ENCODE assay signal across 5 worm cellular contexts in the genomic region with DNA sequence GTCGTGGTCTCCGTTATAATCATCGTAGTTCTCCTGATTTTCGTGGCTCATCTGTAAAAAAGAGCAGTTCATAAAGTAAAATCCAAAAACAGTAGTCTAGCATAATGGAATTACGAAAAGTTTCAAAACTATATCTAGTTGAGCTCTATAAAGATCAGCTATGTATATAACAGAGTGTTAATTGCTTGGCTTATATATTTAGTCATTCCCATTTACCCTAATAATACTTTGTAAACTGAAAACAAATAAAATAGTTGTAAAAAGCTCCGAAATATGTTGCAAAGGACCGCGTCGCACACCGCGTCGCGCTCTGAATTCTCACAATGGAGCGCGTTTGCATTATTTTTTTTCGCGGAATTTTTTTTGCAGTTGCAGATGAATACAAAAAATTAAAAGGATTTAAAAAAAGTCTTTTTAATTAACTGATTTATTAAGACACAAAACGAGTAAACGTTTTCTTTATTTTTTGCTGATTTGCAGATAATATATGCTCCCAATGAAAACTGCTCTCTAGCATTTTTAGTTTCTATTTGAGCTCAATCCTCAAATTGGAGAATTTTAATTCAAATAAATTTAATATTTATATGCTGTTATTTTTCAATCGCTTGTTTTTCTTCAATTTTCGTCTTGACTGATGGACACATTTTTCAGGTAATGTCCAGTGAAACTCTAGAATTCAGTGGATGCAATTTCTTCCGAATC.
TF ChIP-seq lines count a peak whose summit lies in the region.

TSS of gene tcer-1 (minus strand) at position 51 of the 702 bp plus-strand sequence.
TSS of gene ZK1127.5 (plus strand) at position 652 of the 702 bp plus-strand sequence.

TF ChIP-seq in whole organism, L1 larva, 84 proteins besides CTCF, POLR2A, EP300 and RAD21 (continued from another document):
- TF ChIP-seq nhr-20 (tag; optimal IDR thresholded peaks at IDR 0.05; lab: Kevin White, UChicago) (peak; percentile 58), dpl-1 (GFP tag; optimal IDR thresholded peaks at IDR 0.05; lab: Kevin White, UChicago) (peak; percentile 54 to 82 (median 59)), lin-14 (GFP tag; optimal IDR thresholded peaks at IDR 0.05; lab: Kevin White, UChicago) (peak; percentile 55), ama-1 (optimal IDR thresholded peaks at IDR 0.05; lab: Kevin White, UChicago) (no peak), blmp-1 (tag; optimal IDR thresholded peaks at IDR 0.05; lab: Kevin White, UChicago) (peak; percentile 57), F16B12.6 (tag; optimal IDR thresholded peaks at IDR 0.05; lab: Kevin White, UChicago) (peak; percentile 27), ceh-82 (tag; optimal IDR thresholded peaks at IDR 0.05; lab: Kevin White, UChicago) (peak; percentile 26 to 70 (median 39)), nhr-90 (tag; optimal IDR thresholded peaks at IDR 0.05; lab: Kevin White, UChicago; ENCODE audit: poor library complexity) (peak; percentile 23)

TF ChIP-seq in whole organism, L2 larva, 48 proteins besides CTCF, POLR2A, EP300 and RAD21 (continued from another document):
- no peak for TF ChIP-seq nhr-237 (tag; optimal IDR thresholded peaks at IDR 0.05; lab: Kevin White, UChicago)
- TF ChIP-seq C34F6.9 (tag; optimal IDR thresholded peaks at IDR 0.05; lab: Kevin White, UChicago), result peak; percentile 89
- TF ChIP-seq ama-1 (optimal IDR thresholded peaks at IDR 0.05; lab: Kevin White, UChicago), result no peak
- no peak for TF ChIP-seq nhr-11 (tag; optimal IDR thresholded peaks at IDR 0.05; lab: Kevin White, UChicago)
- no peak for TF ChIP-seq mab-5 (tag; optimal IDR thresholded peaks at IDR 0.05; lab: Kevin White, UChicago)
- TF ChIP-seq R02D3.7 (tag; optimal IDR thresholded peaks at IDR 0.05; lab: Kevin White, UChicago), result no peak
- TF ChIP-seq nhr-77 (tag; optimal IDR thresholded peaks at IDR 0.05; lab: Kevin White, UChicago), result no peak
- no peak for TF ChIP-seq nhr-25 (tag; optimal IDR thresholded peaks at IDR 0.05; lab: Kevin White, UChicago)
- no peak for TF ChIP-seq peb-1 (tag; optimal IDR thresholded peaks at IDR 0.05; lab: Kevin White, UChicago)

TF ChIP-seq in whole organism, L3 larva, 47 proteins besides CTCF, POLR2A, EP300 and RAD21 (continued from another document):
- TF ChIP-seq hmg-11 (tag; optimal IDR thresholded peaks at IDR 0.05; lab: Kevin White, UChicago), result peak; percentile 70
- peak; percentile 25 for TF ChIP-seq nhr-25 (tag; optimal IDR thresholded peaks at IDR 0.05; lab: Kevin White, UChicago)
- no peak for TF ChIP-seq nhr-237 (tag; optimal IDR thresholded peaks at IDR 0.05; lab: Kevin White, UChicago)
- peak; percentile 74 for TF ChIP-seq nfya-1 (tag; optimal IDR thresholded peaks at IDR 0.05; lab: Kevin White, UChicago; ENCODE audit: insufficient read depth)

TF ChIP-seq in whole organism, L4 larva, 104 proteins besides CTCF, POLR2A, EP300 and RAD21 (continued from another document):
- no peak for TF ChIP-seq daf-19 (GFP tag; conservative IDR thresholded peaks at IDR 0.05; lab: Robert Waterston, UW)
- peak; percentile 18 for TF ChIP-seq nhr-28 (tag; optimal IDR thresholded peaks at IDR 0.05; lab: Kevin White, UChicago)
- no peak for TF ChIP-seq lir-3 (tag; optimal IDR thresholded peaks at IDR 0.05; lab: Kevin White, UChicago)
- peak; percentile 57 for TF ChIP-seq T20F7.1 (GFP tag; optimal IDR thresholded peaks at IDR 0.05; lab: Kevin White, UChicago)
- TF ChIP-seq daf-12 (tag; optimal IDR thresholded peaks at IDR 0.05; lab: Kevin White, UChicago), result no peak
- TF ChIP-seq zag-1 (tag; optimal IDR thresholded peaks at IDR 0.05; lab: Kevin White, UChicago), result no peak
- TF ChIP-seq F10B5.3 (tag; optimal IDR thresholded peaks at IDR 0.05; lab: Kevin White, UChicago), result no peak
- no peak for TF ChIP-seq mdt-29 (GFP tag; IDR thresholded peaks at IDR 0.05; lab: Robert Waterston, UW)
- no peak for TF ChIP-seq lin-13 (GFP tag; optimal IDR thresholded peaks at IDR 0.05; lab: Kevin White, UChicago)
- no peak for TF ChIP-seq jun-1 (tag; optimal IDR thresholded peaks at IDR 0.05; lab: Kevin White, UChicago)
- no peak for TF ChIP-seq D1046.2 (GFP tag; IDR thresholded peaks at IDR 0.05; lab: Robert Waterston, UW)
- peak; percentile 44 for TF ChIP-seq nhr-6 (tag; optimal IDR thresholded peaks at IDR 0.05; lab: Kevin White, UChicago)
- no peak for TF ChIP-seq R02D3.7 (tag; optimal IDR thresholded peaks at IDR 0.05; lab: Kevin White, UChicago)
- TF ChIP-seq mxl-3 (GFP tag; optimal IDR thresholded peaks at IDR 0.05; lab: Kevin White, UChicago), result no peak
- TF ChIP-seq mep-1 (tag; optimal IDR thresholded peaks at IDR 0.05; lab: Kevin White, UChicago), result peak; percentile 65
- TF ChIP-seq mdl-1 (tag; optimal IDR thresholded peaks at IDR 0.05; lab: Kevin White, UChicago), result peak in 1 of 2 experiments; percentile 6
- no peak for TF ChIP-seq ctbp-1 (GFP tag; IDR thresholded peaks at IDR 0.05; lab: Robert Waterston, UW)
- TF ChIP-seq vab-7 (GFP tag; IDR thresholded peaks at IDR 0.05; lab: Robert Waterston, UW), result no peak
- TF ChIP-seq hif-1 (tag; optimal IDR thresholded peaks at IDR 0.05; lab: Kevin White, UChicago), result no peak
- peak; percentile 68 for TF ChIP-seq mes-2 (tag; optimal IDR thresholded peaks at IDR 0.05; lab: Kevin White, UChicago; ENCODE audit: poor library complexity, severe bottlenecking)
- TF ChIP-seq ceh-28 (tag; optimal IDR thresholded peaks at IDR 0.05; lab: Kevin White, UChicago), result no peak
- TF ChIP-seq egl-27 (tag; optimal IDR thresholded peaks at IDR 0.05; lab: Kevin White, UChicago), result no peak
- TF ChIP-seq aha-1 (tag; lab: Kevin White, UChicago), result no peak
- no peak for TF ChIP-seq set-16 (GFP tag; IDR thresholded peaks at IDR 0.05; lab: Robert Waterston, UW)
- TF ChIP-seq nhr-42 (GFP tag; IDR thresholded peaks at IDR 0.05; lab: Robert Waterston, UW), result no peak
- no peak for TF ChIP-seq aly-2 (tag; optimal IDR thresholded peaks at IDR 0.05; lab: Kevin White, UChicago)
- TF ChIP-seq zip-2 (tag; optimal IDR thresholded peaks at IDR 0.05; lab: Kevin White, UChicago), result no peak
- TF ChIP-seq dve-1 (tag; optimal IDR thresholded peaks at IDR 0.05; lab: Kevin White, UChicago; ENCODE audit: insufficient read depth), result peak; percentile 50
- no peak for TF ChIP-seq ZK546.5 (tag; optimal IDR thresholded peaks at IDR 0.05; lab: Kevin White, UChicago)

TF ChIP-seq in whole organism, young adult, 124 proteins besides CTCF, POLR2A, EP300 and RAD21 (continued from another document):
- TF ChIP-seq pha-4 (tag; optimal IDR thresholded peaks at IDR 0.05; lab: Kevin White, UChicago), result no peak
- 0 out of 2 replicates have a peak, but pooled peaks have one; percentile 13 for TF ChIP-seq D2030.7 (GFP tag; IDR thresholded peaks at IDR 0.05; lab: Robert Waterston, UW)
- TF ChIP-seq hlh-12 (tag; optimal IDR thresholded peaks at IDR 0.05; lab: Kevin White, UChicago), result no peak
- 0 out of 2 replicates have a peak, but pooled peaks have one; percentile 44 for TF ChIP-seq F33H1.4 (GFP tag; IDR thresholded peaks at IDR 0.05; lab: Robert Waterston, UW)
- peak; percentile 60 for TF ChIP-seq madf-8 (GFP tag; conservative IDR thresholded peaks at IDR 0.05; lab: Robert Waterston, UW)
- TF ChIP-seq nhr-90 (tag; optimal IDR thresholded peaks at IDR 0.05; lab: Kevin White, UChicago), result no peak
- no peak for TF ChIP-seq ceh-100 (GFP tag; IDR thresholded peaks at IDR 0.05; lab: Robert Waterston, UW)
- TF ChIP-seq Y56A3A.18 (GFP tag; IDR thresholded peaks at IDR 0.05; lab: Robert Waterston, UW), result no peak
- TF ChIP-seq nhr-120 (GFP tag; IDR thresholded peaks at IDR 0.05; lab: Robert Waterston, UW), result no peak
- no peak for TF ChIP-seq ztf-25 (GFP tag; IDR thresholded peaks at IDR 0.05; lab: Robert Waterston, UW)
- TF ChIP-seq ztf-28 (GFP tag; IDR thresholded peaks at IDR 0.05; lab: Robert Waterston, UW), result no peak
- no peak for TF ChIP-seq zfh-2 (GFP tag; conservative IDR thresholded peaks at IDR 0.05; lab: Robert Waterston, UW)
- TF ChIP-seq F49E8.2 (tag; optimal IDR thresholded peaks at IDR 0.05; lab: Kevin White, UChicago; ENCODE audit: insufficient read depth), result no peak
- TF ChIP-seq K11D2.4 (GFP tag; IDR thresholded peaks at IDR 0.05; lab: Robert Waterston, UW), result no peak
- no peak for TF ChIP-seq unc-62 (GFP tag; optimal IDR thresholded peaks at IDR 0.05; lab: Kevin White, UChicago)
- no peak for TF ChIP-seq Y53F4B.3 (GFP tag; IDR thresholded peaks at IDR 0.05; lab: Robert Waterston, UW)
- peak; percentile 56 for TF ChIP-seq snpc-1.3 (tag; optimal IDR thresholded peaks at IDR 0.05; lab: Kevin White, UChicago; ENCODE audit: insufficient read depth)
- TF ChIP-seq fkh-3 (tag; optimal IDR thresholded peaks at IDR 0.05; lab: Kevin White, UChicago), result no peak
- peak; percentile 39; the same call in 1 of the 2 replicates for TF ChIP-seq hmg-1.2 (GFP tag; IDR thresholded peaks at IDR 0.05; lab: Robert Waterston, UW)
- peak in 1 of 3 experiments; percentile 57 for TF ChIP-seq lin-35 (GFP tag; optimal IDR thresholded peaks at IDR 0.05; lab: Kevin White, UChicago)
- no peak for TF ChIP-seq him-1 (tag; optimal IDR thresholded peaks at IDR 0.05; lab: Kevin White, UChicago)
- TF ChIP-seq dpl-1 (GFP tag; optimal IDR thresholded peaks at IDR 0.05; lab: Kevin White, UChicago), result peak; percentile 63
- TF ChIP-seq repo-1 (tag; optimal IDR thresholded peaks at IDR 0.05; lab: Kevin White, UChicago), result no peak
- TF ChIP-seq ets-4 (GFP tag; optimal IDR thresholded peaks at IDR 0.05; lab: Kevin White, UChicago), result no peak
- no peak for TF ChIP-seq mel-28 (tag; optimal IDR thresholded peaks at IDR 0.05; lab: Kevin White, UChicago; ENCODE audit: borderline replicate concordance)
- no peak for TF ChIP-seq attf-6 (GFP tag; IDR thresholded peaks at IDR 0.05; lab: Robert Waterston, UW)
- TF ChIP-seq ztf-18 (tag; optimal IDR thresholded peaks at IDR 0.05; lab: Kevin White, UChicago), result no peak
- peak; percentile 57; the same call in 1 of the 2 replicates for TF ChIP-seq ceh-91 (GFP tag; IDR thresholded peaks at IDR 0.05; lab: Robert Waterston, UW)
- TF ChIP-seq ztf-3 (GFP tag; optimal IDR thresholded peaks at IDR 0.05; lab: Kevin White, UChicago), result no peak
- TF ChIP-seq attf-5 (GFP tag; optimal IDR thresholded peaks at IDR 0.05; lab: Kevin White, UChicago), result peak; percentile 69
- TF ChIP-seq snpc-1.1 (tag; optimal IDR thresholded peaks at IDR 0.05; lab: Kevin White, UChicago; ENCODE audit: insufficient read depth), result peak; percentile 31
- no peak for TF ChIP-seq egrh-3 (GFP tag; IDR thresholded peaks at IDR 0.05; lab: Robert Waterston, UW)
- no peak for TF ChIP-seq rcor-1 (GFP tag; IDR thresholded peaks at IDR 0.05; lab: Robert Waterston, UW)
- no peak for TF ChIP-seq nhr-27 (tag; optimal IDR thresholded peaks at IDR 0.05; lab: Kevin White, UChicago)
- TF ChIP-seq F37B4.10 (GFP tag; IDR thresholded peaks at IDR 0.05; lab: Robert Waterston, UW), result no peak
- TF ChIP-seq Y53G8AR.9 (GFP tag; conservative IDR thresholded peaks at IDR 0.05; lab: Robert Waterston, UW), result no peak
- TF ChIP-seq snpc-4 (GFP tag; optimal IDR thresholded peaks at IDR 0.05; lab: Kevin White, UChicago), result no peak
- peak in 3 of 4 experiments; percentile 8 to 16 (median 13) for TF ChIP-seq snpc-4 (tag; optimal IDR thresholded peaks at IDR 0.05; lab: Kevin White, UChicago)
- no peak for TF ChIP-seq Y95B8A.8 (GFP tag; IDR thresholded peaks at IDR 0.05; lab: Robert Waterston, UW)
- TF ChIP-seq F22D6.2 (tag; optimal IDR thresholded peaks at IDR 0.05; lab: Kevin White, UChicago), result no peak
- no peak for TF ChIP-seq ccch-3 (GFP tag; optimal IDR thresholded peaks at IDR 0.05; lab: Kevin White, UChicago)
- no peak for TF ChIP-seq ama-1 (optimal IDR thresholded peaks at IDR 0.05; lab: Kevin White, UChicago)
- TF ChIP-seq ama-1 (GFP tag; optimal IDR thresholded peaks at IDR 0.05; lab: Kevin White, UChicago), result no peak
- no peak for TF ChIP-seq ceh-40 (GFP tag; IDR thresholded peaks at IDR 0.05; lab: Robert Waterston, UW)
- no peak for TF ChIP-seq hlh-26 (GFP tag; conservative IDR thresholded peaks at IDR 0.05; lab: Robert Waterston, UW)
- TF ChIP-seq mcd-1 (GFP tag; IDR thresholded peaks at IDR 0.05; lab: Robert Waterston, UW), result peak; percentile 94
- no peak for TF ChIP-seq ceh-58 (GFP tag; IDR thresholded peaks at IDR 0.05; lab: Robert Waterston, UW)
- TF ChIP-seq nfyb-1 (GFP tag; IDR thresholded peaks at IDR 0.05; lab: Robert Waterston, UW), result no peak
- no peak for TF ChIP-seq cebp-1 (GFP tag; IDR thresholded peaks at IDR 0.05; lab: Robert Waterston, UW)
- peak; percentile 1 for TF ChIP-seq cebp-1 (tag; optimal IDR thresholded peaks at IDR 0.05; lab: Kevin White, UChicago)
- TF ChIP-seq nfya-1 (tag; optimal IDR thresholded peaks at IDR 0.05; lab: Kevin White, UChicago; ENCODE audit: borderline replicate concordance, insufficient read depth), result no peak
- peak; percentile 1 for TF ChIP-seq nhr-80 (tag; optimal IDR thresholded peaks at IDR 0.05; lab: Kevin White, UChicago)
- no peak for TF ChIP-seq mes-4 (tag; optimal IDR thresholded peaks at IDR 0.05; lab: Kevin White, UChicago)
- TF ChIP-seq hsf-1 (GFP tag; IDR thresholded peaks at IDR 0.05; lab: Robert Waterston, UW), result no peak
- peak; percentile 69 for TF ChIP-seq madf-6 (GFP tag; IDR thresholded peaks at IDR 0.05; lab: Robert Waterston, UW)
- no peak for TF ChIP-seq madf-10 (tag; optimal IDR thresholded peaks at IDR 0.05; lab: Kevin White, UChicago)
- no peak for TF ChIP-seq hrde-1 (tag; optimal IDR thresholded peaks at IDR 0.05; lab: Kevin White, UChicago; ENCODE audit: borderline replicate concordance)
- no peak for TF ChIP-seq tbx-9 (tag; optimal IDR thresholded peaks at IDR 0.05; lab: Kevin White, UChicago; ENCODE audit: borderline replicate concordance)
